Worm (Caenorhabditis elegans): ENCODE measurements around the gene ceh-63.

ceh-63 gene

ce11 chrX:3680544-3681214, 6.8 kb upstream of the ceh-63 start, which contains the start of gene tsp-17:
TSS of gene tsp-17 (plus strand) at chrX:3681164.
- TF ChIP-seq zfp-2 (tag; optimal IDR thresholded peaks at IDR 0.05) = no peak
- TF ChIP-seq mes-2 (tag; optimal IDR thresholded peaks at IDR 0.05; ENCODE audit: poor library complexity, severe bottlenecking) = peak; percentile 15
- peak; percentile 91 for TF ChIP-seq aha-1 (tag)
- no peak for TF ChIP-seq R02D3.7 (tag; optimal IDR thresholded peaks at IDR 0.05)

DNA sequence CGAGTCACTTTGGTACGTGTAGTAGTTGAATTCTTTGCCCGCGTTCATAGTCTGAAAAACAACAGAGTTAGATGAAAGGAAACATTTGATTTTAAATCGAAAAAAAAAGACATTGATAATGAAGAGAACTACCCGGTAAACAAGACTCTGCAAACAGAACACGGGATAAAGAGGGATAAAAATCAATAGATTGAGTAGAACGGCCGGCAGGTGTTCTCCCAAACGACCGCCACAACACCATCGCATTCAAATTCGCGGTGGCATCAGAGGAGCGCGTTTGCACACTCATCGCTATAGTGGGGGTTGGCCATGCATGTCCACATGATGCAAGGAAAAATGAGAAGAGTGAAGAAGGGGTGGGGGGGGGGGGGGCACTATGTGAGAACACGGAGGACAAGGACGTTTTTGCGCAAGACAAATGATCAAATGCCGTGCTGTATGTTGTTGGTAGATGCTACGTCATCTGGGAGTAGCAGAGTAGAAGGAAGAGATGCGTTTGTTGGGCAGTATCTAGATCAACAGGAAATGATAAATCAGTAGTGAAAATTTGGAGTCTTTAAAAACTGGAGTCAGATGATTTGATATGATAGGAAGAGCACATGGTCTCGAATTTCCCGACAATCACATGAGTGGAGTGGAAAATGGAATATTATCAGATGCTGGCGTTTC, 4.8 kb upstream of the ceh-63 start, which contains the start of gene tag-52:
tag-52 (minus strand) TSS at position 51 of the 669 bp plus-strand sequence.
- TF ChIP-seq pqm-1 (tag; optimal IDR thresholded peaks at IDR 0.05) (peak; percentile 9), lin-38 (GFP tag; IDR thresholded peaks at IDR 0.05) (peak; percentile 64), nhr-48 (tag; optimal IDR thresholded peaks at IDR 0.05) (no peak), ceh-32 (tag; optimal IDR thresholded peaks at IDR 0.05; ENCODE audit: poor library complexity) (no peak), zag-1 (tag; optimal IDR thresholded peaks at IDR 0.05) (no peak), mdt-29 (GFP tag; IDR thresholded peaks at IDR 0.05) (no peak), daf-12 (tag; optimal IDR thresholded peaks at IDR 0.05) (no peak), rbr-2 (tag; optimal IDR thresholded peaks at IDR 0.05) (peak; percentile 16), fos-1 (tag; optimal IDR thresholded peaks at IDR 0.05) (no peak), lin-15B (tag; optimal IDR thresholded peaks at IDR 0.05) (no peak), D1046.2 (GFP tag; IDR thresholded peaks at IDR 0.05) (no peak), arid-1 (GFP tag; conservative IDR thresholded peaks at IDR 0.05) (no peak), unc-130 (GFP tag; optimal IDR thresholded peaks at IDR 0.05) (no peak), hmg-1.1 (GFP tag; IDR thresholded peaks at IDR 0.05) (peak; percentile 57; the same call in 1 of the 2 replicates), dmd-6 (GFP tag; IDR thresholded peaks at IDR 0.05) (peak; percentile 47; the same call in 1 of the 2 replicates), snpc-1.2 (GFP tag; IDR thresholded peaks at IDR 0.05) (no peak), ceh-62 (tag; optimal IDR thresholded peaks at IDR 0.05) (no peak), lir-3 (tag; optimal IDR thresholded peaks at IDR 0.05) (no peak), nhr-25 (tag; optimal IDR thresholded peaks at IDR 0.05; ENCODE audit: borderline replicate concordance, insufficient read depth) (no peak), Y105C5A.15 (GFP tag; IDR thresholded peaks at IDR 0.05) (no peak), ZK546.5 (tag; optimal IDR thresholded peaks at IDR 0.05) (no peak), tra-1 (GFP tag; IDR thresholded peaks at IDR 0.05) (no peak), aly-2 (tag; optimal IDR thresholded peaks at IDR 0.05) (no peak), lim-7 (GFP tag; IDR thresholded peaks at IDR 0.05) (no peak), daf-16 (GFP tag; optimal IDR thresholded peaks at IDR 0.05) (no peak), daf-16 (tag; optimal IDR thresholded peaks at IDR 0.05) (no peak), T26A8.4 (GFP tag; IDR thresholded peaks at IDR 0.05) (no peak), zip-11 (GFP tag; IDR thresholded peaks at IDR 0.05) (no peak), nhr-77 (tag; optimal IDR thresholded peaks at IDR 0.05) (peak; percentile 35), nhr-41 (GFP tag; IDR thresholded peaks at IDR 0.05) (no peak), dmd-9 (GFP tag; IDR thresholded peaks at IDR 0.05) (no peak), nhr-28 (tag; optimal IDR thresholded peaks at IDR 0.05) (peak; percentile 84), set-16 (GFP tag; IDR thresholded peaks at IDR 0.05) (peak; percentile 27; the same call in 1 of the 2 replicates), cey-2 (tag; optimal IDR thresholded peaks at IDR 0.05; ENCODE audit: borderline replicate concordance, insufficient read depth) (no peak), spr-3 (GFP tag; optimal IDR thresholded peaks at IDR 0.05) (no peak), lin-39 (tag; optimal IDR thresholded peaks at IDR 0.05) (no peak), lsy-2 (tag; optimal IDR thresholded peaks at IDR 0.05) (peak in 1 of 2 experiments; percentile 48), F37D6.2 (tag; optimal IDR thresholded peaks at IDR 0.05) (no peak), aha-1 (tag) (no peak), Y75B8A.6 (GFP tag; IDR thresholded peaks at IDR 0.05) (no peak), R02D3.7 (tag; optimal IDR thresholded peaks at IDR 0.05) (no peak), nhr-11 (tag; optimal IDR thresholded peaks at IDR 0.05) (peak; percentile 13), ztf-7 (tag; optimal IDR thresholded peaks at IDR 0.05) (no peak), F10B5.3 (tag; optimal IDR thresholded peaks at IDR 0.05) (no peak), ceh-20 (GFP tag; IDR thresholded peaks at IDR 0.05) (no peak; the same call in 1 of the 2 replicates), F44E2.7 (GFP tag; IDR thresholded peaks at IDR 0.05) (no peak)
